Worm (Caenorhabditis elegans) whole organism, L4/young adult: ENCODE data around the gene ddx-46.
"Not testable (repeated sequence)": the region's sequence is repeated elsewhere in the genome, so short reads cannot be mapped to it uniquely, and the experiment has no call there.

Experiments used
- W03F9.2 ChIP-seq: fragments of 150-350 bp; optimal IDR thresholded peaks from 2 replicates; lab custom pipeline; 2014; ENCODE audit warnings: missing biosample characterization, missing genetic modification characterization
- dao-5 ChIP-seq: sonication (generic microtip); optimal IDR thresholded peaks from 2 replicates; lab custom pipeline; 2016; ENCODE audit warnings: missing genotype, missing genetic modification characterization, moderate library complexity, missing compliant biosample characterization
- him-1 ChIP-seq: sonication (generic microtip); optimal IDR thresholded peaks from 2 replicates; lab custom pipeline; 2016; ENCODE audit warnings: missing genotype, missing genetic modification reagents, missing genetic modification characterization, missing compliant biosample characterization

The ddx-46 gene

DNA sequence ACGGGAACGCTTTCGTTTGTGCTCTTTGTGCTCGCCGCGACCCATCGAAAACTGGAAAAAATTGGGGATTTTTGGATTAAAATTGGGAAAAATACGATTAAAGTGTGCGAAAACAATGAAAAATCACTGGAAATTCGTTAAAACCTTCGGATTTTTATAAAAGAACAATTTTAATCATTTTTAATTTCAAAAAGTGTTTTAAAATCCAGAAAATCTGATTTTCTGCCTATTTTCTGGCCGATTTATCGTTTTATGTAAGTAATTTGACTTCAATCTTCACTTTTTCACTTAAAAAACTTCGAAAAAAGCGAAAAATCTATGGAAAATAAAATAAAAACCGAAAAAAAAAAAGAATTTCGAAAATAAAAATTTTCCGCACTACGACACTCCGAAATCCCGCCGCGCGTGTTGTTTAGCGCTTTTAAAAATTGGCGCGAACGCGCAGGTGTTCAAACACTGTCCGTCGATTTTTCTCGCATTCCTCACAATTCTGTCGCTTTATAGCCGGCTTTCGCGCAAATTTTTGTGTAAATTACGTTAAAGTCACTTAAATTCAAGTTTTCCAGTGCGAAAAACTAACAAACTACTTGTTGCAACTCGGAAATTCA is at the start of gene ddx-46, which contains the start of gene F53H1.4:
Gene ddx-46 (minus strand): TSS at position 51 of the 608 bp plus-strand sequence.
Gene F53H1.4 (plus strand): TSS at position 567 of the 608 bp plus-strand sequence.
- TF ChIP-seq him-1 (tag; lab: Kevin White, UChicago): no peak

DNA sequence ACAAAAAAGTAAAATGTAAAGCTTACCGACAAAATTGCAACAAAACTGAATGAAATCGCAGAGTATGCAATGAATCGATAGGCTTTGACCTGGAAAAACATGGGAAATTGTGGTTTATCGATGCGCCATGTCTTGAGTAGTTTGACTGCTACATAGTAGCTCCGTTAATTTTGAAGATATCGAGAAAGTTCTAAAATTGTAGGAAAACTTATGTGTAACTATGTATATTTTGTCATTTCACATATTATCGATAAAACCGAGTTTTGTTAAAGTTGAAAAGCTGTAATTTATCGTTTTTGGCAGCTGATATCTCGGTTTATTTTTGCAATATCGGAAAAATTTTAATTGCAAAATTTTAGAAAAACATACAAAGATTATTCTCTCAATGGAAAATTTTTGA is 49.7 kb upstream of the ddx-46 start, which contains the start of gene col-105:
Gene col-105 (minus strand): TSS at position 101 of the 400 bp plus-strand sequence.
- TF ChIP-seq him-1 (tag; lab: Kevin White, UChicago) (no peak), dao-5 (tag; lab: Kevin White, UChicago) (no peak), W03F9.2 (no peak)

- TF ChIP-seq dao-5 (tag; lab: Kevin White, UChicago) (no peak), him-1 (tag; lab: Kevin White, UChicago) (no peak), W03F9.2 (no peak)
Measured at ce11 chrIV:1358109-1358508, 48.7 kb upstream of the ddx-46 start.

ce11 chrIV:1355147-1355546 is 45.7 kb upstream of the ddx-46 start, which contains the start of gene col-104:
col-104 (minus strand) TSS chrIV:1355305.
- TF ChIP-seq dao-5 (tag; lab: Kevin White, UChicago): no peak
- TF ChIP-seq W03F9.2: no peak
- no peak for TF ChIP-seq him-1 (tag; lab: Kevin White, UChicago)

- no peak for TF ChIP-seq W03F9.2
- no peak for TF ChIP-seq dao-5 (tag; lab: Kevin White, UChicago)
- no peak for TF ChIP-seq him-1 (tag; lab: Kevin White, UChicago)
Measured at ce11 chrIV:1353811-1354210, 44.4 kb upstream of the ddx-46 start.

DNA sequence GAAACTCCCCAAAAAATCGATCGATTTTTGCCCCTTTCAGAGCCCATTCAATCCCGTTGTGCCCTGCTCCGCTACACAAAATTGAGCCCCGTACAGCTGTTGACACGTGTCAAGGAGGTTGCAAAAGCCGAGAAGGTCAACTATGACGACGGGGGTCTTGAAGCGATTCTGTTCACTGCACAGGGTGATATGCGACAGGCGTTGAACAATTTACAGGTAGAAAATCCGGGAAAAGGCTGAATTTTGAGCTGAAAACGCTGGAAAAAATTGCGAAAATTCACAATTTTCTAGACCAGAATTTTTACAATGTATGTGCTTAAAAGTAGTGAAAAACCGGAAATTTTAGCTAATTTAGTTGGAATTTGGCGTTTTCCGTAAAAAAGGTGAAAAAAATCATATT is 39.9 kb upstream of the ddx-46 start:
- TF ChIP-seq W03F9.2 (no peak), dao-5 (tag; lab: Kevin White, UChicago) (no peak), him-1 (tag; lab: Kevin White, UChicago) (no peak)

- no peak for TF ChIP-seq W03F9.2
- no peak for TF ChIP-seq him-1 (tag; lab: Kevin White, UChicago)
- no peak for TF ChIP-seq dao-5 (tag; lab: Kevin White, UChicago)
Measured at ce11 chrIV:1346981-1347380, 37.5 kb upstream of the ddx-46 start, which contains the start of gene rfc-2. rfc-2 (plus strand) TSS chrIV:1347314.

ce11 chrIV:1343379-1343778 is 33.9 kb upstream of the ddx-46 start, which contains the start of gene F58F6.5:
F58F6.5 (plus strand) TSS chrIV:1343679.
- not testable (repeated sequence) for TF ChIP-seq W03F9.2; him-1 (tag; lab: Kevin White, UChicago); dao-5 (tag; lab: Kevin White, UChicago)

DNA sequence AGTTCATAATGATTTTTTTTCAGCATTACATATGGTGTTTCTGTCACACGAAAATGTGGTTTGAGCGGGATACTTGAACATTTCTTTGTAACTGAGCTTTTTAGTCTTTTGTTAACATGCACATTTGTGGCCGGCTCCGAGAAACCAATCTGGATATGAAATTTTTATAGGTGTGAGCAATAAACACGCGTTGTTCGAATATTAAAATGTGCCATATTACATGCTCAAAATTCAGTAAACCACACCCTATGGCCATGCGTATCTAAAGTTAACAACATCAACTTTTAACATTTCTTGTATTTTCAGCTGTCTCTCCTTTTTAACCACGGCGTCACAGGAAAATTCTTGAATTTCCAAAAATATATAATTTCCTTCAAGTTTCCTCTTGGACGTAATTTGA is 31.3 kb upstream of the ddx-46 start, which contains the start of gene F58F6.6:
Gene F58F6.6 (plus strand): TSS at position 301 of the 400 bp plus-strand sequence.
- not testable (repeated sequence) for TF ChIP-seq W03F9.2; dao-5 (tag; lab: Kevin White, UChicago); him-1 (tag; lab: Kevin White, UChicago)

DNA sequence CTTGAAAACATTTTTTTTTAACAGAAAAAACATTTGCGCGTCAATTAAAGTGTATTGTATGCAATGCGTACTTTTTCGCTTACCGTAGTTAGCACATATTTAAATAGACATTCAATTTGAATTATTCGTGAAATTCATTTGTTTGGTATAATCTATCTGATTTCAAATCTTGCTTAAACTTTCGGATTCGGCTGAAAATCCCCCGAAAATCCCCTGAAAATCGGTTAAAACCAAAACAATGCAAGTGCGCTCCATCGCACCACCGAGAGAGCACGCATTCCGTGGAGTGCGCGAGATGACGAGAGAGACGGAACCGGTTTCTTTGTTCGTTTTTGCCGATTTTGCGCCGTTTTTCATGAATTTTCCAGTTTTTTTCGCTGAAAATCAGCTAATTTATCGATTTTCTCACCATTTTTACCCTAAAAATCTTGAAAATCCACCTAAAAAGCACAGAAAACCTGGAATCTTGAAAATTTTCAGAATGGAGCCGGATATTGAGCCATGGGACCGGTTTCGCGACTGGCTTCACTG is 19.3 kb upstream of the ddx-46 start, which contains the start of gene F53H1.3:
Gene F53H1.3 (plus strand): TSS at position 481 of the 531 bp plus-strand sequence.
- no peak for TF ChIP-seq W03F9.2
- no peak for TF ChIP-seq him-1 (tag; lab: Kevin White, UChicago)
- TF ChIP-seq dao-5 (tag; lab: Kevin White, UChicago): no peak

DNA sequence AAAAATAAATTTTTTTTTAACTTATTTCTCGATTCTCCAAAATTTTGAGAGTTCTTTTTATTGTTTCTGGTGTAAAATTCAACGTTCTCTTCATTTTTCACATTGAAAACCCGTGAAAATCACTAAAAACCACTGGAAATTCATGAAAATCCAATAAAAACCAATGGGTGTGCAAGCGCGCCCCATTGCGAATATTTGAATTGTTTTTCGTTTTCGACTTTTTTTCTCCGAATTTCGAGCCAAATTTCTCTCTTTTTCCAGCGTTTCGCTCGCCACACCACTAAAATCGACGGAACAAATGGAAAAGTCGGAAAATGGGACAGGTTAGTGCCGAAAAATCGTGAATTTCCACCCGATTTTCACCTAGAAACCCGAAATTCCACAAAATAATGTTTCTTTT is 887 bp upstream of the ddx-46 start:
- TF ChIP-seq him-1 (tag; lab: Kevin White, UChicago): no peak
- TF ChIP-seq dao-5 (tag; lab: Kevin White, UChicago): no peak
- TF ChIP-seq W03F9.2: no peak

DNA sequence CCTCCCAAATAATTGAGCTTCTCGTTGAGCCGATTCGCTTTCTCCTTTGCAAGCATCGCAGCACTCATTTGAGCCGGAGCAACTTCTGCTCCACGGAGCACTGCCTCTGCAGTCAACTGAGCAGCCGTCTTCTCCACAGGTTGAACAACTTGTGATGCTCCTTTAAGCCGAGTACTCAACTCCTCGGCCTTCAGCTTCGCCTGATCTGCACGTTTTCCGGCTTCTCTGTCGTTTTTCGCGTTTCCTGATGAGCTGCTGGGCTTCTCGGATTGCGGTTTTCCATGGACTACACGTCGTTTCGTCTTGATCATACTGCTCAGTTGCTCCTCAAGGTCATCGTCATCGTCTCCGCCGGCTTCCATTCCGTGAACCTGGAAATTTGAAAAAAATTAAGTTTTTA is 10.5 kb downstream of the ddx-46 start:
- TF ChIP-seq him-1 (tag; lab: Kevin White, UChicago): no peak
- TF ChIP-seq dao-5 (tag; lab: Kevin White, UChicago): no peak
- TF ChIP-seq W03F9.2: no peak

ce11 chrIV:1289327-1289726 is 20.1 kb downstream of the ddx-46 start, which contains the start of gene plst-1:
plst-1 (plus strand) TSS chrIV:1289627.
- no peak for TF ChIP-seq him-1 (tag; lab: Kevin White, UChicago)
- no peak for TF ChIP-seq W03F9.2
- TF ChIP-seq dao-5 (tag; lab: Kevin White, UChicago): no peak

- TF ChIP-seq him-1 (tag; lab: Kevin White, UChicago) (no peak), W03F9.2 (no peak), dao-5 (tag; lab: Kevin White, UChicago) (no peak)
Measured at ce11 chrIV:1286549-1286948, 22.9 kb downstream of the ddx-46 start.
